Fruit fly (Drosophila melanogaster): ENCODE data around the gene stx.
A peak's percentile ranks its signal among the peaks of the same experiment; 100 is the strongest.

stx gene

dm6 chrX:10731357-10731756, 13.4 kb downstream of the stx start (continued):
- TF ChIP-seq CG15479 (GFP tag; optimal IDR thresholded peaks at IDR 0.05) (peak; percentile 53), Side (GFP tag; optimal IDR thresholded peaks at IDR 0.05) (no peak), Deaf1 (tag; optimal IDR thresholded peaks at IDR 0.05) (no peak), Blimp-1 (GFP tag; optimal IDR thresholded peaks at IDR 0.05) (no peak), CG12942 (GFP tag; optimal IDR thresholded peaks at IDR 0.05) (no peak), ac (GFP tag; optimal IDR thresholded peaks at IDR 0.05) (no peak), CG30403 (GFP tag; optimal IDR thresholded peaks at IDR 0.05) (no peak), emc (GFP tag; optimal IDR thresholded peaks at IDR 0.05) (no peak), Camta (GFP tag; optimal IDR thresholded peaks at IDR 0.05) (no peak), CG7963 (GFP tag; IDR thresholded peaks at IDR 0.05; ENCODE audit: partially characterized antibody) (no peak), Xrp1 (GFP tag; IDR thresholded peaks at IDR 0.05) (no peak), Oaz (GFP tag; IDR thresholded peaks at IDR 0.05) (no peak), CG10147 (GFP tag; optimal IDR thresholded peaks at IDR 0.05) (no peak), CG7556 (GFP tag; optimal IDR thresholded peaks at IDR 0.05) (no peak), CG12071 (GFP tag; optimal IDR thresholded peaks at IDR 0.05) (no peak), CG16779 (GFP tag; IDR thresholded peaks at IDR 0.05) (no peak), nerfin-1 (tag; optimal IDR thresholded peaks at IDR 0.05) (peak; percentile 87), chif (GFP tag; optimal IDR thresholded peaks at IDR 0.05) (no peak), CG15269 (tag; optimal IDR thresholded peaks at IDR 0.05) (no peak), Opbp (GFP tag; IDR thresholded peaks at IDR 0.05; ENCODE audit: partially characterized antibody) (no peak), slp2 (GFP tag; optimal IDR thresholded peaks at IDR 0.05) (no peak), dimm (GFP tag; IDR thresholded peaks at IDR 0.05) (no peak), abd-A (tag; optimal IDR thresholded peaks at IDR 0.05) (peak; percentile 95), CG1024 (GFP tag; IDR thresholded peaks at IDR 0.05) (no peak), Lim3 (GFP tag; IDR thresholded peaks at IDR 0.05) (no peak), sd (tag; optimal IDR thresholded peaks at IDR 0.05) (peak; percentile 50), pros (GFP tag; optimal IDR thresholded peaks at IDR 0.05) (peak; percentile 94), Fer1 (GFP tag; optimal IDR thresholded peaks at IDR 0.05) (no peak), ftz-f1 (GFP tag; optimal IDR thresholded peaks at IDR 0.05) (no peak), Usf (GFP tag; optimal IDR thresholded peaks at IDR 0.05) (no peak), ERR (GFP tag; optimal IDR thresholded peaks at IDR 0.05) (no peak), CG13894 (tag; optimal IDR thresholded peaks at IDR 0.05) (peak; percentile 89), Neu2 (GFP tag; optimal IDR thresholded peaks at IDR 0.05; ENCODE audit: borderline replicate concordance) (no peak), psq (GFP tag; optimal IDR thresholded peaks at IDR 0.05) (no peak), chn (GFP tag; optimal IDR thresholded peaks at IDR 0.05) (no peak), gce (GFP tag; IDR thresholded peaks at IDR 0.05) (no peak), CG1603 (tag; optimal IDR thresholded peaks at IDR 0.05) (no peak), chinmo (GFP tag; IDR thresholded peaks at IDR 0.05; ENCODE audit: partially characterized antibody) (0 out of 4 replicates have a peak, but pooled peaks have one; percentile 73), CG2199 (GFP tag; IDR thresholded peaks at IDR 0.05) (peak; percentile 31; the same call in 1 of the 3 replicates), CG6689 (GFP tag; IDR thresholded peaks at IDR 0.05) (no peak), HLH3B (GFP tag; IDR thresholded peaks at IDR 0.05) (no peak), lbe (GFP tag; optimal IDR thresholded peaks at IDR 0.05) (no peak), Trl (optimal IDR thresholded peaks at IDR 0.05) (peak in 1 of 2 experiments; percentile 23), Trl (GFP tag; optimal IDR thresholded peaks at IDR 0.05) (no peak), gcm (GFP tag; optimal IDR thresholded peaks at IDR 0.05) (no peak), nom (GFP tag; optimal IDR thresholded peaks at IDR 0.05) (no peak), crol (GFP tag; IDR thresholded peaks at IDR 0.05) (peak; percentile 92), Rx (GFP tag; IDR thresholded peaks at IDR 0.05) (no peak), ranshi (GFP tag; IDR thresholded peaks at IDR 0.05) (no peak), bowl (GFP tag; IDR thresholded peaks at IDR 0.05) (no peak), CG34224 (GFP tag; IDR thresholded peaks at IDR 0.05; ENCODE audit: partially characterized antibody) (no peak), cg (GFP tag; optimal IDR thresholded peaks at IDR 0.05) (peak; percentile 84)

Measured in whole organism, embryonic.